Worm (Caenorhabditis elegans) whole organism, L3 larva: Measurements from ENCODE around the gene fbxb-11.

Experiments used
- R02D3.7 ChIP-seq: fragments of 150-350 bp; optimal IDR thresholded peaks from 2 replicates; lab custom pipeline; 2014; ENCODE audit warnings: missing biosample characterization, missing genetic modification characterization
- aly-2 ChIP-seq: fragments of 150-350 bp; optimal IDR thresholded peaks from 2 replicates; lab custom pipeline; 2014; ENCODE audit warnings: missing biosample characterization, missing genetic modification characterization
- ama-1 ChIP-seq: fragments of 150-350 bp; optimal IDR thresholded peaks from 2 replicates; lab custom pipeline; 2018
- ceh-16 ChIP-seq: sonication (generic microtip); optimal IDR thresholded peaks from 2 replicates; lab custom pipeline; 2017; ENCODE audit warnings: missing biosample characterization, missing genetic modification characterization
- ceh-82 ChIP-seq: fragments of 150-350 bp; optimal IDR thresholded peaks from 2 replicates; lab custom pipeline; 2014; ENCODE audit warnings: missing biosample characterization, missing genetic modification characterization
- ceh-9 ChIP-seq: sonication (generic microtip); optimal IDR thresholded peaks from 2 replicates; lab custom pipeline; 2018; ENCODE audit warnings: missing biosample characterization, missing genetic modification characterization
- daf-12 ChIP-seq: fragments of 150-350 bp; optimal IDR thresholded peaks from 2 replicates; lab custom pipeline; 2014; ENCODE audit warnings: missing biosample characterization, missing genetic modification reagents, missing genetic modification characterization
- egl-27 ChIP-seq: sonication (generic microtip); optimal IDR thresholded peaks from 4 replicates; lab custom pipeline; 2017; ENCODE audit warnings: missing biosample characterization, missing genetic modification reagents, missing genetic modification characterization
- elt-1 ChIP-seq: fragments of 150-350 bp; optimal IDR thresholded peaks from 2 replicates; lab custom pipeline; 2014; ENCODE audit warnings: missing biosample characterization, missing genetic modification characterization
- elt-2 ChIP-seq: sonication (generic microtip); optimal IDR thresholded peaks from 2 replicates; lab custom pipeline; 2016; ENCODE audit warnings: missing genetic modification reagents, mild to moderate bottlenecking, missing genetic modification characterization, missing compliant biosample characterization
- elt-3 ChIP-seq, 3 experiments: fragments of 150-350 bp in 1 of 3; sonication (generic microtip) in 2 of 3; optimal IDR thresholded peaks; 2 replicates in 2 of 3; 4 replicates in 1 of 3; lab custom pipeline; 2014 to 2017; ENCODE audit warnings: missing biosample characterization in 3 of 3, missing genetic modification characterization in 3 of 3
- eor-1 ChIP-seq, 2 experiments: fragments of 150-350 bp; optimal IDR thresholded peaks; 2 replicates each; lab custom pipeline; 2014 to 2018; ENCODE audit warnings: missing biosample characterization in 2 of 2, missing genetic modification characterization in 2 of 2
- fos-1 ChIP-seq: fragments of 150-350 bp; optimal IDR thresholded peaks from 2 replicates; lab custom pipeline; 2014; ENCODE audit warnings: missing biosample characterization, missing genetic modification characterization
- lin-15B ChIP-seq: fragments of 150-350 bp; optimal IDR thresholded peaks from 2 replicates; lab custom pipeline; 2014; ENCODE audit warnings: missing biosample characterization, missing genetic modification characterization
- lin-39 ChIP-seq: fragments of 150-350 bp; optimal IDR thresholded peaks from 2 replicates; lab custom pipeline; 2018; ENCODE audit warnings: missing biosample characterization, missing genetic modification reagents, missing genetic modification characterization
- lsy-12 ChIP-seq: sonication (generic microtip); optimal IDR thresholded peaks from 2 replicates; lab custom pipeline; 2016; ENCODE audit warnings: mild to moderate bottlenecking, missing genetic modification characterization, missing compliant biosample characterization
- mdl-1 ChIP-seq: fragments of 150-350 bp; optimal IDR thresholded peaks from 2 replicates; lab custom pipeline; 2014; ENCODE audit warnings: missing biosample characterization, missing genetic modification characterization
- mml-1 ChIP-seq: fragments of 150-350 bp; sonication (generic microtip); optimal IDR thresholded peaks from 3 replicates; lab custom pipeline; 2014; ENCODE audit warnings: missing biosample characterization, missing genetic modification characterization
- nfya-1 ChIP-seq: sonication (generic microtip); optimal IDR thresholded peaks from 2 replicates; lab custom pipeline; 2017; ENCODE audit warnings: missing genetic modification characterization, mild to moderate bottlenecking, missing compliant biosample characterization, antibody characterized with exemption, moderate library complexity; ENCODE audit not compliant: insufficient read depth
- nhr-11 ChIP-seq: fragments of 150-350 bp; optimal IDR thresholded peaks from 2 replicates; lab custom pipeline; 2014; ENCODE audit warnings: missing biosample characterization, missing genetic modification characterization
- nhr-12 ChIP-seq: fragments of 150-350 bp; optimal IDR thresholded peaks from 2 replicates; lab custom pipeline; 2014; ENCODE audit warnings: missing biosample characterization, missing genetic modification characterization
- nhr-23 ChIP-seq: fragments of 150-350 bp; optimal IDR thresholded peaks from 2 replicates; lab custom pipeline; 2014; ENCODE audit warnings: missing biosample characterization, missing genetic modification reagents, missing genetic modification characterization
- nhr-43 ChIP-seq: sonication (generic microtip); optimal IDR thresholded peaks from 2 replicates; lab custom pipeline; 2016; ENCODE audit warnings: mild to moderate bottlenecking, missing genetic modification characterization, missing compliant biosample characterization; ENCODE audit not compliant: poor library complexity, severe bottlenecking
- nhr-67 ChIP-seq: fragments of 150-350 bp; optimal IDR thresholded peaks from 2 replicates; lab custom pipeline; 2014; ENCODE audit warnings: missing biosample characterization, missing genetic modification characterization
- nhr-76 ChIP-seq: fragments of 150-350 bp; sonication (generic microtip); optimal IDR thresholded peaks from 5 replicates; lab custom pipeline; 2014; ENCODE audit warnings: missing biosample characterization, missing genetic modification characterization
- pha-4 ChIP-seq: fragments of 150-350 bp; optimal IDR thresholded peaks from 2 replicates; lab custom pipeline; 2014; ENCODE audit warnings: missing biosample characterization, missing genetic modification reagents, missing genetic modification characterization
- pqm-1 ChIP-seq: fragments of 150-350 bp; optimal IDR thresholded peaks from 2 replicates; lab custom pipeline; 2017; ENCODE audit warnings: missing biosample characterization, missing genetic modification characterization, inconsistent platforms
- skn-1 ChIP-seq: fragments of 150-350 bp; optimal IDR thresholded peaks from 2 replicates; lab custom pipeline; 2014; ENCODE audit warnings: missing biosample characterization, missing genetic modification characterization
- snpc-4 ChIP-seq: fragments of 150-350 bp; optimal IDR thresholded peaks from 2 replicates; lab custom pipeline; 2014; ENCODE audit warnings: missing biosample characterization, missing genetic modification characterization
- tbx-2 ChIP-seq: sonication (generic microtip); optimal IDR thresholded peaks from 2 replicates; lab custom pipeline; 2016; ENCODE audit warnings: mild to moderate bottlenecking, missing genetic modification characterization, missing compliant biosample characterization
- unc-39 ChIP-seq: sonication (generic microtip); optimal IDR thresholded peaks from 4 replicates; lab custom pipeline; 2017; ENCODE audit warnings: missing biosample characterization, missing genetic modification characterization
- unc-62 ChIP-seq: fragments of 150-350 bp; sonication (generic microtip); optimal IDR thresholded peaks from 4 replicates; lab custom pipeline; 2014; ENCODE audit warnings: missing biosample characterization, missing genetic modification reagents, missing genetic modification characterization
- zag-1 ChIP-seq: fragments of 150-350 bp; optimal IDR thresholded peaks from 2 replicates; lab custom pipeline; 2014; ENCODE audit warnings: missing biosample characterization, missing genetic modification characterization
- ztf-11 ChIP-seq: fragments of 150-350 bp; optimal IDR thresholded peaks from 2 replicates; lab custom pipeline; 2014; ENCODE audit warnings: missing biosample characterization, missing genetic modification characterization
- ztf-4 ChIP-seq: fragments of 150-350 bp; optimal IDR thresholded peaks from 2 replicates; lab custom pipeline; 2014; ENCODE audit warnings: missing biosample characterization, missing genetic modification characterization

fbxb-11 gene

ce11 chrII:1688813-1689212 is 35.6 kb upstream of the fbxb-11 start, which contains the start of the genes fbxb-18 and fbxb-19:
Gene fbxb-18, minus strand, starts transcription at chrII:1688913.
Gene fbxb-19, minus strand, starts transcription at chrII:1689181.
- TF ChIP-seq R02D3.7 (tag; lab: Kevin White, UChicago), result no peak
- TF ChIP-seq snpc-4 (tag; lab: Kevin White, UChicago), result no peak
- TF ChIP-seq eor-1 (tag; optimal IDR thresholded peaks at IDR 0.05; lab: Kevin White, UChicago), result no peak
- no peak for TF ChIP-seq lin-15B
- no peak for TF ChIP-seq ztf-11 (tag; lab: Kevin White, UChicago)
- no peak for TF ChIP-seq unc-39

ce11 chrII:1691011-1691410 is 33.4 kb upstream of the fbxb-11 start, which contains the start of gene fbxc-22:
Gene fbxc-22, minus strand, starts transcription at chrII:1691111.
- no peak for TF ChIP-seq elt-2 (tag; lab: Kevin White, UChicago)
- no peak for TF ChIP-seq ztf-4 (tag; lab: Kevin White, UChicago)
- no peak for TF ChIP-seq nhr-76 (tag; lab: Kevin White, UChicago)
- TF ChIP-seq aly-2, result no peak
- TF ChIP-seq, all 47 proteins: peak for 0

ce11 chrII:1692827-1693226 is 31.6 kb upstream of the fbxb-11 start, which contains the start of gene fbxc-21:
Gene fbxc-21, minus strand, starts transcription at chrII:1692927.
- no peak for TF ChIP-seq skn-1
- no peak for TF ChIP-seq pqm-1
- no peak for TF ChIP-seq mml-1 (tag; lab: Kevin White, UChicago)
- no peak for TF ChIP-seq ama-1 (lab: Kevin White, UChicago)
- no peak for TF ChIP-seq nhr-67 (tag; lab: Kevin White, UChicago)
- no peak for TF ChIP-seq unc-62 (GFP tag; lab: Kevin White, UChicago)
- TF ChIP-seq pha-4, result no peak
- no peak for TF ChIP-seq elt-3 (tag; optimal IDR thresholded peaks at IDR 0.05; lab: Kevin White, UChicago)
- TF ChIP-seq nhr-12 (tag; lab: Kevin White, UChicago), result no peak
- no peak for TF ChIP-seq ceh-16
- TF ChIP-seq nhr-43 (tag; lab: Kevin White, UChicago), result no peak
- TF ChIP-seq elt-1 (tag; lab: Kevin White, UChicago), result no peak
- no peak for TF ChIP-seq nhr-23
- no peak for TF ChIP-seq R02D3.7 (tag; lab: Kevin White, UChicago)
- TF ChIP-seq mdl-1 (tag; lab: Kevin White, UChicago), result no peak
- TF ChIP-seq eor-1 (tag; optimal IDR thresholded peaks at IDR 0.05; lab: Kevin White, UChicago), result no peak
- TF ChIP-seq aly-2, result no peak
- TF ChIP-seq lsy-12 (tag; lab: Kevin White, UChicago), result no peak

DNA sequence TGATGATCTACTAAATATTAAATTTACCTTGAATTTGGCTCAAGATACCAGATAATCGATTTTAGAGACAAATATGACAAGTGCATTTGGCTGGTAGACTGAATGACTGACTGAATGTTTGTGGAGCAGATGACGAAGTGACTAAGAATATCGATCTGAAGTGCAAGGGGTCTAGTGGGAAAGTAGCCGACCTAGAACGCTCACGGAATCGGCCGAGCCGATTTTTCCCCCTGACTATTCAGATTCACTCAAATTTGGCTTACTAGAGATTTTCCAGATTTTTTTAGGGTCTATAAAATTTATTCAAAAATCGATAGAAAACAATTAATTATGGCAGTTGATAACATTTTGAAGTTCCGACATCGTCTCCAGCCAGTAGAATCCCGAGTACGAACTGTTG is 29.9 kb upstream of the fbxb-11 start, which contains the start of gene fbxc-26:
Gene fbxc-26, minus strand, starts transcription at position 101 of the 400 bp plus-strand sequence.
- TF ChIP-seq ama-1 (lab: Kevin White, UChicago) (no peak), mml-1 (tag; lab: Kevin White, UChicago) (no peak), daf-12 (no peak), aly-2 (no peak), snpc-4 (tag; lab: Kevin White, UChicago) (no peak), lin-15B (no peak), egl-27 (no peak), lsy-12 (tag; lab: Kevin White, UChicago) (no peak), ceh-16 (no peak)

DNA sequence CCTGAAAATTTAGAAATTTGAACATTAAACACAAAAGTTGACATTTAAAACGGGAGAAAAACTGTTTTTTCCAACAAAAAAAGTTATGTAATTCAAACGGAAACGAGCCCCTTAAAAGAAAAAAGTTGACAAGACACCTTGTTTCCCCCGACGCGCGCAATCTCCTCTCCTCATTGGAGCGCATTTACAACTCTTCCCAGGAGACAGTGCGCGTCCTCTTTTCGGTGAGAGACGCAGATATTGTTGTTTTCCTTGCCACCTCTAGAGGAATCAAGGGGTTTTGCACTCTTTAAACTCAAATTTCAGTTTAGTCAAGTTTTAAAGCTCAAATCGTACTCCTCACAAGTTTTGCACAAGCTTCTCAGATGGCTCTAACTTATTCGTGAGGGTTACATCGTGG is 28.6 kb upstream of the fbxb-11 start, which contains the start of gene F58E1.13:
Gene F58E1.13, minus strand, starts transcription at position 12 of the 400 bp plus-strand sequence.
- TF ChIP-seq ztf-4 (tag; lab: Kevin White, UChicago) (no peak), egl-27 (no peak), pha-4 (no peak), tbx-2 (no peak), lin-15B (no peak), nhr-11 (no peak), eor-1 (tag; optimal IDR thresholded peaks at IDR 0.05; lab: Kevin White, UChicago) (no peak), nhr-76 (tag; lab: Kevin White, UChicago) (no peak), ceh-9 (tag; lab: Kevin White, UChicago) (no peak)

ce11 chrII:1703363-1703762 is 21.1 kb upstream of the fbxb-11 start, which contains the start of gene fbxb-47:
Gene fbxb-47, minus strand, starts transcription at chrII:1703463.
- no peak for TF ChIP-seq nfya-1
- TF ChIP-seq nhr-76 (tag; lab: Kevin White, UChicago), result no peak
- no peak for TF ChIP-seq zag-1 (tag; lab: Kevin White, UChicago)
- no peak for TF ChIP-seq lin-39
- no peak for TF ChIP-seq nhr-67 (tag; lab: Kevin White, UChicago)
- no peak for TF ChIP-seq ztf-11 (tag; lab: Kevin White, UChicago)
- TF ChIP-seq ceh-82, result no peak
- no peak for TF ChIP-seq ama-1 (lab: Kevin White, UChicago)
- no peak for TF ChIP-seq lsy-12 (tag; lab: Kevin White, UChicago)
- no peak for TF ChIP-seq pha-4
- TF ChIP-seq tbx-2, result no peak
- no peak for TF ChIP-seq mdl-1 (tag; lab: Kevin White, UChicago)
- TF ChIP-seq mml-1 (tag; lab: Kevin White, UChicago), result no peak
- no peak for TF ChIP-seq fos-1 (tag; lab: Kevin White, UChicago)
- TF ChIP-seq daf-12, result no peak
- no peak for TF ChIP-seq pqm-1
